Worm (Caenorhabditis elegans): ENCODE data around the gene fbxb-117.

ce11 chrV:19322387-19322786, 40.0 kb downstream of the fbxb-117 start, which contains the start of gene C43D7.4:
- TF ChIP-seq cog-1 (tag; optimal IDR thresholded peaks at IDR 0.05): no peak
- TF ChIP-seq ref-1 (GFP tag; conservative IDR thresholded peaks at IDR 0.05): no peak
